Worm (Caenorhabditis elegans) whole organism, L4/young adult: ENCODE results near the gene emb-9.

Experiments used
- W03F9.2 ChIP-seq: fragments of 150-350 bp; optimal IDR thresholded peaks from 2 replicates; lab custom pipeline; 2014; ENCODE audit warnings: missing biosample characterization, missing genetic modification characterization
- dao-5 ChIP-seq: sonication (generic microtip); optimal IDR thresholded peaks from 2 replicates; lab custom pipeline; 2016; ENCODE audit warnings: missing genotype, missing genetic modification characterization, moderate library complexity, missing compliant biosample characterization
- him-1 ChIP-seq: sonication (generic microtip); optimal IDR thresholded peaks from 2 replicates; lab custom pipeline; 2016; ENCODE audit warnings: missing genotype, missing genetic modification reagents, missing genetic modification characterization, missing compliant biosample characterization

Gene emb-9

DNA sequence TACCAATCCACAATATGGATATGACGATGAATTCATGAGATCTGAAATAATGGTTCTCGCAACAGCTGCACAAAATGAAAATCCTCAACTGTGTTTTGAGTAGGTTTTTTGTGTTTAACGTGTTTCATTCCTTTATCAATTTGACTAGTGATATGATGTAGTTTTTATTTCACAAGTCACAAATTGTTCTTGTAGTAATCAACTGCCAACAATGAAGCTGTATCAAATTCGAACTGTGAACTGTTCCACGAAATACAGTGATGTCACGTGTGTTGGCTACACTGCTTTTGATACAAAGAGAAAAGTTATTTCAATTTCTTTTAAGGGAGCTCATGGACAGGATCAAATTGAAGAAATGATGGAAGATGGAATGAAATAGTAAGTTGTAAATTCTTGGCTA lies 29.1 kb downstream of the emb-9 start:
- TF ChIP-seq him-1 (tag; lab: Kevin White, UChicago) = no peak
- TF ChIP-seq dao-5 (tag; lab: Kevin White, UChicago) = no peak
- TF ChIP-seq W03F9.2 (tag; lab: Kevin White, UChicago) = no peak

DNA sequence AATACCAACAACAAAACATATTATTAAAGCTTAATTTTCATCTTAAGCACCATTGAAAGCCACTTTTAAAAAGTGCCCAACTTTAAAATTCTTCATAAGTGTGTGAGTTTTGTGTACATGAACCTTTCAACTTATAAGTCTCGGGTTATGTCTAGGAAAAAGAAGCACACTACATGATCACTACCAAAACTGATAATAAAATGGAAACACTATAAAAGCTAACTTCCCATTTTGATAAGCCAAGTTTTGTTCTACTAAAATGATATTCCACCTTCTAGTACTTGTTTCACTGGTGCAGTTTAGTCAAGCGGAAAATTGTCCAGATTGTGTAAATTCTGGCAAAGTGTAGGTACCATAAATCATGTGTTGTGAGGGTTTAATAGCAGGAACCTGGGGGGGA lies 29.8 kb downstream of the emb-9 start, which contains the start of gene C40H1.8:
Gene C40H1.8, plus strand, starts transcription at position 242 of the 400 bp plus-strand sequence.
- TF ChIP-seq dao-5 (tag; lab: Kevin White, UChicago) (no peak), W03F9.2 (tag; lab: Kevin White, UChicago) (no peak), him-1 (tag; lab: Kevin White, UChicago) (no peak)

DNA sequence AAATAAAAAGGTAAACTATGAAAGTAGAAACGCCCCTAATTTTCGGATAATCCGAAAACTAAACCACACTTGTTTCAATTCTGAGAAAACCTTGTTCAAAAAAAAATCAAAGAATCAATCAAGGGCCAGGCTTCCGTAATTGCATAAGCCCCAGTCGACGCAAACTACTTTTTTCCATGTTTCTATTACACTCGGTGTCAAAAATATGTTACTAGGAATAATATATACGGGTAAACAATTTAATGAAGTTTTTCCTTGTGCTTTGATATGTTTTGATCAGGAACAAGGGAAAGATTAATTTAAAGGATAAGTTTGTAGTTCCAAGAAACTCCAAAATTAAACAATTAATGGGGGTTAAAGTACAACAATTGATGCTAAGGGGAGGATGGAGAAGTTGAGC lies 34.4 kb downstream of the emb-9 start:
- TF ChIP-seq W03F9.2 (tag; lab: Kevin White, UChicago) = no peak
- no peak for TF ChIP-seq him-1 (tag; lab: Kevin White, UChicago)
- no peak for TF ChIP-seq dao-5 (tag; lab: Kevin White, UChicago)

DNA sequence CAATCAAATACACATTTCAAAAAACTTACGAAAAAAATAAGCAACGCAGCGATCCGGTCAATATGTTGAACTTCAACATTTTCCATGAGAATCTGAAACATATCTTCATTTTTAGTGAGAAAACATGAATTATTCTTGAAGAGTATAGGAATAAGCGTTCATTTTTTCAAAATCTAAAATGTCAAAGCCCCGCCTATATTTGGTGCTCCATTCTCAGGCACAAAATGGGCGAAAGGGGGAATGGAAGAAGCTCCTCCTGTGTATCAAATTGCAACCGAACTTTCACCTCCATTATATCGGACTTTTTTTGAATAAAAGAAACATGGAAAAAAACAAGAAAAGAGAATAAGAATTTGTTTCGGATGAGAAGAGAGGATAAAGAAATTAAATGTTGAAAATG lies 37.7 kb downstream of the emb-9 start, which contains the start of gene srx-45:
Gene srx-45, minus strand, starts transcription at position 101 of the 400 bp plus-strand sequence.
- TF ChIP-seq him-1 (tag; lab: Kevin White, UChicago) (no peak), W03F9.2 (tag; lab: Kevin White, UChicago) (no peak), dao-5 (tag; lab: Kevin White, UChicago) (no peak)

DNA sequence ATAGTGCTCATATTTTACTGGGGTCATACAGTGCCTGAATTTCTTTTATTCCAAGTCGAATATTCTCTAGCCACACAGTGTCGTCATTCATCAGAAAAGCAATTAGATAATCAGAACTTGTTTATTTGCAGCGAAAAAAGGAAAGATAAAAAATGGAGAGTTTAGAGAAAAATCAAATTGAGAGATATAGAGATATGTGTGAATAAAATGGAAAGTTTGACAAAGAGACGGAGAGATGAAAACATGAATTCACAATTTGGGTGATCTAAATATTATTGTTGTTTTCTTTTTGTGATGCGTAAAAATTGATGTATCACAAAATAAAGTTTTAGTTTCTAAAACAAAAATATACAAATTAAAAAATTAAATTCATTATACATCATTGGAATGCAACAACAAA lies 43.6 kb downstream of the emb-9 start:
- no peak for TF ChIP-seq him-1 (tag; lab: Kevin White, UChicago)
- no peak for TF ChIP-seq dao-5 (tag; lab: Kevin White, UChicago)
- TF ChIP-seq W03F9.2 (tag; lab: Kevin White, UChicago) = no peak

DNA sequence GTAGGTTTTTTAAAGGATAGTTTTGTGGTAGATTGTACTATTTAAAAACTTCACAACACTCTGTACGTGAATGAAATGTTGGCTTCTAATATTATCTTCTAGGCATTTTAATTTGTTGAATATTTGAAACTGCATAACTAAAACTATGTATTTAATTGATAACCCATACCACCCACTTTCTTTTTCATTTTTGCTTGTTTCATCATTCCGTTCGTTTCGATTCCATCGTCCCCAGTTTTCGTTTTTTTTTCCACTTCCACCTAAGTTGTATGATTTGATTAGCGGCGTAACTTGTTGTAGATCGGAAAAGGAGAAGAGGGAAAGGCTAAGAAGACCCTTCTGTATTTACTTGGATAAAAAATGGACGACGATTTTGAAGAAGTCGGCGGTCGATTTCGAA lies 44.3 kb downstream of the emb-9 start, which contains the start of gene K01B6.3:
Gene K01B6.3, plus strand, starts transcription at position 301 of the 400 bp plus-strand sequence.
- TF ChIP-seq dao-5 (tag; lab: Kevin White, UChicago) (no peak), him-1 (tag; lab: Kevin White, UChicago) (no peak), W03F9.2 (tag; lab: Kevin White, UChicago) (no peak)

DNA sequence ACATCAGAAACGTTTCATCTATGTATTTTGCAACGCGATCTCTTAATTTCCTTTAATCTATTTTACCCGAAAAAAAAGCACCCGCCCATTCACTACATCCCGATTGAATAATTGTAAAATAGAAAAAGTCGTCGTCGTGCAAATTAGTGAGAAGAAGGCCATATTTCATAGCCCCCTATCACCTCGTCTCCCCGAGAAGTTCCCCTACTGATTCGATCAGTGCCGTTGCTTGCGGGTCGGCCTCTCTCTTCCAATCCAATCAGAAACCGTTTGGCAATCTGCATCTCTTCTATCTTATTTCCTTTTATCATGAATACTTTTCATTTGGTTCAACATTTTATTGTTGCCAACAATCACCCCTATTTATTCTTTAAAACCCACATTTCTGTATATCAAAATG lies 45.1 kb downstream of the emb-9 start:
- TF ChIP-seq him-1 (tag; lab: Kevin White, UChicago) (no peak), dao-5 (tag; lab: Kevin White, UChicago) (no peak), W03F9.2 (tag; lab: Kevin White, UChicago) (no peak)

DNA sequence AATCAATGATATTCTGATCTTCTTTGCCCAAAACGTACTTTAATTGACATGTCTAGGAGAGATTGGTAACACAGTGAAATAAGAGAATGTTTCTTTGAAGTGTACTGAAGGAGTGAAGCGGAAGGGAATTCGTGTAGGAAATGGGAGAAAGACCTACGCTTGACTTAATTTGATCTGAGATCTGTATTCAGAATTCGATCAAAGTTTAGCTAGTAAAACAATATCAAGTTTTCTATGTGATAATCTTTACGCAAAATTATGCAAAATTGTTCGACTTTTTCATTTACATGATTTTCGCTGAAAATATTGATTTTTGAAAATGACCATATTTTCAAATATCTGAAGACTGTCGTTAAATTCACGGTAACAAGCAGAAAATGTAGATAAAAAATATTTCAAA lies 46.9 kb downstream of the emb-9 start, which contains the start of gene K01B6.4:
Gene K01B6.4, minus strand, starts transcription at position 101 of the 400 bp plus-strand sequence.
- TF ChIP-seq dao-5 (tag; lab: Kevin White, UChicago) = no peak
- no peak for TF ChIP-seq W03F9.2 (tag; lab: Kevin White, UChicago)
- TF ChIP-seq him-1 (tag; lab: Kevin White, UChicago) = no peak

DNA sequence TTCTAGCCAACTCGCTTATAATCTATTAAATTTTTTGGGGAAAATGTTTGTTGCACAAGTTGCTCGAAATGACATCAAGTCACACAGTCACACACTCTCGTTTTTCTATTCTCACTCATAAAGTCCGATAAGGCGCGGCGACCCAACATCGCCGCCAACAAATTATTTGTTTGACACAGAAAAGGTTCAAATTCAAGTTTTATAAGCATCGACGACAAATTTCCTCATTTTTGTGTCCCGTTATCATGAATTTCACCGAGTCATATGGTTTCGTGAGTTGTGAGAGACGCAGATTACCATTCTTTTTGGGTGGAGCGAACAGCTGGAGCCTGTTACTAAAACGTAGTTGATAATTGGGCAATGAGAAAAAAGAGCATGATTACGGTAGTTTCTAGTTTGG lies 54.4 kb downstream of the emb-9 start:
- no peak for TF ChIP-seq W03F9.2 (tag; lab: Kevin White, UChicago)
- TF ChIP-seq dao-5 (tag; lab: Kevin White, UChicago) = no peak
- no peak for TF ChIP-seq him-1 (tag; lab: Kevin White, UChicago)

DNA sequence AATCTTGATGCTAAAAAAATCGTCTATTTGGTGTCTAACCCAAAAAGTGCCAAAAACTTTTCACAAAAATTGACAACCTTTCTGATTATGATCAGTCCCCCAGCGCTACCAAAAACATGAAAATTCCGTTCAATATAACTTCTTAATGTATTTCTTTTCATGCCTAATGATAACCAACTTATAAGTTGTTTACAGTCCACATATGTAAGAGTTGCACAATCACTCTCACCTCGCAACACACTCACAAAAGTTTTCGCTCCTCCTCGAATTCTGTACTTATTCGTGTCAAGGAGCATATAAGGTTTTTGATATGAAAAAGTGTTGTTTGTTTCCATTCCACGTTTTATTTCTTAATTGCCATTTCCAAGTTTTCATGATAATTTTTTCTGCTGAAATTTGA lies 55.7 kb downstream of the emb-9 start:
- TF ChIP-seq W03F9.2 (tag; lab: Kevin White, UChicago) = no peak
- no peak for TF ChIP-seq him-1 (tag; lab: Kevin White, UChicago)
- TF ChIP-seq dao-5 (tag; lab: Kevin White, UChicago) = no peak
